ENCODE assay signal across 2 fruit fly cellular contexts in the genomic region with DNA sequence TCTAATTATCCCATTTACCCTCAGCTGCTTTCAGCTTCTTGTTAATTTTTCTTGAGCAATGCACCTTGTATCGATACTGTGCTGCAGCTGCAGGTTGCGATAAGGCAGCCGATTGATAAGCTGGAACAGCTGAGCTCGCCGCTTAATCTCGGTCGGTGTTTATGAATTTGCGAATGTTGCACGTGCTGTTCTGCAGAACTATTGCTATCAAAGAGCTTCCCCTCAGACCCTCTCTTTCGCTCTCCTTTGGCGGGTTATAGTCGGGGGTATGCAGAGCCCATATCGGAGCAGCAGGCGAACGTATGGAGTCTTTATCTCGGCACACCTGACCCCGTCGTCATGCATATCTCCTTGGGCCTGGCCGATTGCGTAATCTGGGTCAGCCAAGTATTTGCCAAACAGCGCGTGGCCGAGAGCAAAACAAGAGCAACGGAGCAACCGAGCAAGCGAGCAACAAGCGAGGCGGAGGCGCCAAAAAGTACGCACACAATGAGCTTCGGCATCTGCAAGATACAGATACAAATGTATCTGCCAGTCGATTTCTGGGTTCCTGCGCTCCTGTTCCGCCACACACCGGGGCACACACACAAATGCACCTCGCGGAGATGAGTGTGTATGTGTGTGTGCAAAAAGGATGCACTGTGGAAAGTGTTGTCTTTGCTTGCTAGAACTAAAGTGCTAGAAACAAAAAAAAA.
A peak's percentile ranks its signal among the peaks of the same experiment; 100 is the strongest.
TF ChIP-seq lines count a peak whose summit lies in the region.

No protein-coding gene starts in this region.

- no peak for TF ChIP-seq CTCF in whole organism, embryonic (GFP tag; optimal IDR thresholded peaks at IDR 0.05; lab: Kevin White, UChicago)

TF ChIP-seq in whole organism, embryonic, 481 proteins besides CTCF, POLR2A, EP300 and RAD21:
- TF ChIP-seq pita (GFP tag; optimal IDR thresholded peaks at IDR 0.05; lab: Kevin White, UChicago), result no peak
- TF ChIP-seq CG31224 (GFP tag; IDR thresholded peaks at IDR 0.05; lab: Robert Waterston, UW), result peak; percentile 91
- peak; percentile 0 for TF ChIP-seq cwo (GFP tag; optimal IDR thresholded peaks at IDR 0.05; lab: Kevin White, UChicago)
- no peak for TF ChIP-seq CG32772 (GFP tag; IDR thresholded peaks at IDR 0.05; lab: Robert Waterston, UW)
- TF ChIP-seq scrt (GFP tag; optimal IDR thresholded peaks at IDR 0.05; lab: Kevin White, UChicago), result peak; percentile 61
- TF ChIP-seq Deaf1 (tag; optimal IDR thresholded peaks at IDR 0.05; lab: Kevin White, UChicago), result peak; percentile 38
- TF ChIP-seq dmrt11E (tag; optimal IDR thresholded peaks at IDR 0.05; lab: Kevin White, UChicago), result no peak
- TF ChIP-seq da (GFP tag; optimal IDR thresholded peaks at IDR 0.05; lab: Kevin White, UChicago), result no peak
- no peak for TF ChIP-seq HmgZ (tag; optimal IDR thresholded peaks at IDR 0.05; lab: Kevin White, UChicago)
- peak in 1 of 2 experiments; percentile 80 for TF ChIP-seq Pdp1 (GFP tag; optimal IDR thresholded peaks at IDR 0.05; lab: Kevin White, UChicago)
- TF ChIP-seq sug (tag; optimal IDR thresholded peaks at IDR 0.05; lab: Kevin White, UChicago), result no peak
- TF ChIP-seq cg (GFP tag; optimal IDR thresholded peaks at IDR 0.05; lab: Kevin White, UChicago), result peak; percentile 25
- peak; percentile 40 for TF ChIP-seq Ets65A (GFP tag; lab: Kevin White, UChicago)
- TF ChIP-seq Med (GFP tag; lab: Kevin White, UChicago), result peak; percentile 31
- peak; percentile 94 for TF ChIP-seq CG15479 (GFP tag; optimal IDR thresholded peaks at IDR 0.05; lab: Kevin White, UChicago)
- peak; percentile 0 for TF ChIP-seq CG13894 (tag; optimal IDR thresholded peaks at IDR 0.05; lab: Kevin White, UChicago)
TF ChIP-seq in whole organism, embryonic: peak in this region for 10.

TF ChIP-seq in whole organism, prepupa, 60 proteins besides CTCF, POLR2A, EP300 and RAD21:
- TF ChIP-seq vri (GFP tag; optimal IDR thresholded peaks at IDR 0.05; lab: Kevin White, UChicago) (peak; percentile 61), Eip78C (GFP tag; lab: Kevin White, UChicago) (peak; percentile 34), svp (GFP tag; lab: Kevin White, UChicago) (peak; percentile 87), cyc (GFP tag; optimal IDR thresholded peaks at IDR 0.05; lab: Kevin White, UChicago) (no peak)
TF ChIP-seq in whole organism, prepupa: peak in this region for 3.
